Fruit fly (Drosophila melanogaster) Kc167 (cell line): Measurements from ENCODE around the gene CG42541.

Source experiments
- Myc ChIP-seq: fragments of >200 bp; optimal IDR thresholded peaks from 2 replicates; lab custom pipeline; 2017; ENCODE audit warnings: missing external identifiers
- Sin3A ChIP-seq: fragments of >200 bp; optimal IDR thresholded peaks from 2 replicates; lab custom pipeline; 2018; ENCODE audit warnings: missing external identifiers
- h ChIP-seq: fragments of >200 bp; optimal IDR thresholded peaks from 3 replicates; lab custom pipeline; 2018; ENCODE audit warnings: missing external identifiers
- psq ChIP-seq: fragments of >200 bp; optimal IDR thresholded peaks from 2 replicates; lab custom pipeline; 2017; ENCODE audit warnings: missing external identifiers
- ttk ChIP-seq: sonication (Bioruptor generic); optimal IDR thresholded peaks from 2 replicates; lab custom pipeline; 2017; ENCODE audit warnings: missing external identifiers

- no peak for TF ChIP-seq h (lab: Kevin White, UChicago)
- no peak for TF ChIP-seq psq (lab: Kevin White, UChicago)
- no peak for TF ChIP-seq Myc (lab: Kevin White, UChicago)
- TF ChIP-seq Sin3A (lab: Kevin White, UChicago), result no peak
- TF ChIP-seq ttk (lab: Kevin White, UChicago), result no peak
These were observed 59.8 kb downstream of the CG42541 start for dm6 chrX:3870577-3870976.
